Fruit fly (Drosophila melanogaster): Measurements from ENCODE around the gene Srp54.

The Srp54 gene

DNA sequence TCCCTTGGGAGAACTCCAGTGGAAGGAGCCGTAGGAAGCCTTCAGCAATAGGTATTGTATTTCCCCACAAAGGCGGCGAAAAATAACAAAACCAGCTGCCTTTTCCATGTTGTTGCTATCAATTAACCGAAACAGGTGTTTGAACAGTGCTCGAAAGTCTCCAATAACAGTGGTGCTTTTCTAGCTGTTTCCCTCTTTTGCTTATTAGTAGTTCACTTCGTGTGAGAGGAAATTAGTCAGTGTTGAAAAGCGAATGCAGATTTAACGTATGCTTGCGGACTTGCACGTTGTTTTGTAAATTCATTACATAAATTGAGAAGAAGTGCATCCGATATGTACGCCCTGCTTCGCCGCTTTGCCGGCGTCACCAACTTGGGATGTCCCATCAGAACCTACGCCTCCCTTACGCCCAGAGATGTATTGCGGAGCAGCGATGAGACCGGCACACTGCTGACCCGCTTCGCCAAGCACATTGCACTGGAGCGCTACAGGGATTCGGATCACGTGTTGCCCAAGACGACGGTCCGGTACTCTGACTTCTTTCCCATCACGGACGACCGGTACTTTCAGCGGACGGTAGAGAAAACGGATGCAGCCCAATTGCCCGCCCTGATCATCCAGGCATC lies 26.0 kb downstream of the Srp54 start, which contains the start of the genes Datp and CG4619 (continued):
- no peak for TF ChIP-seq CG10321 (GFP tag; IDR thresholded peaks at IDR 0.05)
- peak; percentile 31 for TF ChIP-seq CG34376 (GFP tag; optimal IDR thresholded peaks at IDR 0.05)
- TF ChIP-seq CG1024 (GFP tag; IDR thresholded peaks at IDR 0.05): 0 out of 2 replicates have a peak, but pooled peaks have one; percentile 6
- TF ChIP-seq CG8281 (tag; optimal IDR thresholded peaks at IDR 0.05): no peak
- TF ChIP-seq hth (optimal IDR thresholded peaks at IDR 0.05): no peak
- TF ChIP-seq gsb-n (tag; optimal IDR thresholded peaks at IDR 0.05): no peak
- TF ChIP-seq CG3847 (GFP tag; IDR thresholded peaks at IDR 0.05): peak; percentile 83
- TF ChIP-seq Neu2 (GFP tag; optimal IDR thresholded peaks at IDR 0.05; ENCODE audit: borderline replicate concordance): peak; percentile 50
- no peak for TF ChIP-seq Deaf1 (tag; optimal IDR thresholded peaks at IDR 0.05)
- TF ChIP-seq CG31441 (GFP tag; IDR thresholded peaks at IDR 0.05): no peak
- TF ChIP-seq Ada2b (GFP tag; IDR thresholded peaks at IDR 0.05): no peak; the same call in 1 of the 2 replicates
- TF ChIP-seq danr (GFP tag; IDR thresholded peaks at IDR 0.05): no peak
- TF ChIP-seq CG18262 (tag; optimal IDR thresholded peaks at IDR 0.05): no peak
- TF ChIP-seq CG14441 (GFP tag; IDR thresholded peaks at IDR 0.05): 0 out of 2 replicates have a peak, but pooled peaks have one; percentile 35
- TF ChIP-seq CG15073 (GFP tag; optimal IDR thresholded peaks at IDR 0.05): no peak
- TF ChIP-seq Dfd (GFP tag; optimal IDR thresholded peaks at IDR 0.05): no peak
- TF ChIP-seq Pdp1 (GFP tag; optimal IDR thresholded peaks at IDR 0.05): peak; percentile 12 to 95
- no peak for TF ChIP-seq Awh (GFP tag; IDR thresholded peaks at IDR 0.05)
- peak; percentile 87 for TF ChIP-seq sob (GFP tag; IDR thresholded peaks at IDR 0.05)
- no peak for TF ChIP-seq gcm2 (GFP tag; optimal IDR thresholded peaks at IDR 0.05)
- no peak for TF ChIP-seq kay (GFP tag; optimal IDR thresholded peaks at IDR 0.05)
- no peak for TF ChIP-seq D19A (tag; optimal IDR thresholded peaks at IDR 0.05)
- TF ChIP-seq cato (GFP tag; optimal IDR thresholded peaks at IDR 0.05; ENCODE audit: borderline replicate concordance): no peak
- TF ChIP-seq Aef1 (GFP tag; IDR thresholded peaks at IDR 0.05): peak; percentile 59; the same call in 2 of the 3 replicates
- peak; percentile 67 for TF ChIP-seq HLH54F (GFP tag; optimal IDR thresholded peaks at IDR 0.05)
- no peak for TF ChIP-seq CG4730 (GFP tag; IDR thresholded peaks at IDR 0.05)
- TF ChIP-seq CG15269 (tag; optimal IDR thresholded peaks at IDR 0.05): no peak
- no peak for TF ChIP-seq pros (GFP tag; optimal IDR thresholded peaks at IDR 0.05)
- TF ChIP-seq Usf (GFP tag; optimal IDR thresholded peaks at IDR 0.05): no peak
- TF ChIP-seq CG4854 (GFP tag; optimal IDR thresholded peaks at IDR 0.05): peak; percentile 16
- TF ChIP-seq az2 (GFP tag; optimal IDR thresholded peaks at IDR 0.05): no peak
- peak; percentile 67 for TF ChIP-seq zen (tag; optimal IDR thresholded peaks at IDR 0.05)
- peak; percentile 19 for TF ChIP-seq CG12391 (tag; optimal IDR thresholded peaks at IDR 0.05)
- peak; percentile 64 for TF ChIP-seq lab (GFP tag; optimal IDR thresholded peaks at IDR 0.05)
- no peak for TF ChIP-seq pnt (GFP tag; optimal IDR thresholded peaks at IDR 0.05)
- TF ChIP-seq B-H2 (GFP tag; optimal IDR thresholded peaks at IDR 0.05): peak; percentile 81
- no peak for TF ChIP-seq btn (GFP tag; optimal IDR thresholded peaks at IDR 0.05)
- no peak for TF ChIP-seq esg (GFP tag; conservative IDR thresholded peaks at IDR 0.05)
- TF ChIP-seq gro (GFP tag; optimal IDR thresholded peaks at IDR 0.05): peak; percentile 24
- TF ChIP-seq shn (GFP tag; optimal IDR thresholded peaks at IDR 0.05): peak; percentile 76
- TF ChIP-seq zfh2 (GFP tag; optimal IDR thresholded peaks at IDR 0.05): peak; percentile 77
- TF ChIP-seq fd102C (GFP tag; optimal IDR thresholded peaks at IDR 0.05): no peak
- TF ChIP-seq CG8089 (GFP tag; optimal IDR thresholded peaks at IDR 0.05): peak; percentile 28
- no peak; the same call in 1 of the 2 replicates for TF ChIP-seq al (GFP tag; IDR thresholded peaks at IDR 0.05)
- peak; percentile 78 for TF ChIP-seq stwl (tag; optimal IDR thresholded peaks at IDR 0.05)
- TF ChIP-seq fu2 (GFP tag; optimal IDR thresholded peaks at IDR 0.05): peak; percentile 69
- TF ChIP-seq Sox102F (GFP tag; optimal IDR thresholded peaks at IDR 0.05): no peak
- TF ChIP-seq sim (GFP tag; IDR thresholded peaks at IDR 0.05): no peak
- TF ChIP-seq CG18476 (GFP tag; optimal IDR thresholded peaks at IDR 0.05): no peak
- no peak for TF ChIP-seq rib (GFP tag; IDR thresholded peaks at IDR 0.05)
- TF ChIP-seq Elba2 (GFP tag; optimal IDR thresholded peaks at IDR 0.05): peak; percentile 61

Measured in whole organism, embryonic.